Fruit fly (Drosophila melanogaster) whole organism, pupa: ENCODE results near the gene CG9541.

ENCODE experiments used
- CG10348 ChIP-seq: fragments of 200-800 bp; sonication (Bioruptor generic); IDR thresholded peaks from 2 replicates; pipeline ENCODE4 v1.3.6; 2022; ENCODE audit warnings: missing biosample characterization, missing genetic modification characterization
- CG12605 ChIP-seq: fragments of 200-800 bp; sonication (Bioruptor generic); IDR thresholded peaks from 2 replicates; pipeline ENCODE4 v1.3.6; 2022; ENCODE audit warnings: missing biosample characterization, missing genetic modification characterization
- CG13204 ChIP-seq: fragments of 200-800 bp; sonication (Bioruptor generic); optimal IDR thresholded peaks from 2 replicates; lab custom pipeline; 2018; ENCODE audit warnings: missing biosample characterization, mild to moderate bottlenecking, missing genetic modification characterization, moderate library complexity
- CG14655 ChIP-seq: fragments of 200-800 bp; sonication (Bioruptor generic); optimal IDR thresholded peaks from 3 replicates; lab custom pipeline; 2017; ENCODE audit warnings: mild to moderate bottlenecking, missing biosample characterization, missing genetic modification reagents, missing genetic modification characterization
- CG15710 ChIP-seq: fragments of 200-800 bp; sonication (Bioruptor generic); optimal IDR thresholded peaks from 2 replicates; lab custom pipeline; 2018; ENCODE audit warnings: missing biosample characterization, mild to moderate bottlenecking, missing genetic modification characterization, moderate library complexity
- CG17806 ChIP-seq: fragments of 200-800 bp; sonication (Bioruptor generic); optimal IDR thresholded peaks from 2 replicates; lab custom pipeline; 2018; ENCODE audit warnings: missing biosample characterization, mild to moderate bottlenecking, missing genetic modification characterization, moderate library complexity
- CG32121 ChIP-seq: fragments of 200-800 bp; sonication (Bioruptor generic); IDR thresholded peaks from 2 replicates; pipeline ENCODE4 v1.3.6; 2022; ENCODE audit warnings: missing biosample characterization, missing genetic modification characterization
- CG34367 ChIP-seq: fragments of 200-800 bp; sonication (Bioruptor generic); optimal IDR thresholded peaks from 2 replicates; lab custom pipeline; 2018; ENCODE audit warnings: missing biosample characterization, mild to moderate bottlenecking, missing genetic modification characterization
- CG4496 ChIP-seq: fragments of 200-800 bp; sonication (Bioruptor generic); IDR thresholded peaks from 3 replicates; pipeline ENCODE4 v1.3.6; 2022; ENCODE audit warnings: missing biosample characterization, missing genetic modification characterization
- CG8159 ChIP-seq: fragments of 200-800 bp; sonication (Bioruptor generic); optimal IDR thresholded peaks from 3 replicates; lab custom pipeline; 2018; ENCODE audit warnings: missing biosample characterization, mild to moderate bottlenecking, missing genetic modification characterization, moderate library complexity
- CG8301 ChIP-seq: fragments of 200-800 bp; sonication (Bioruptor generic); optimal IDR thresholded peaks from 2 replicates; lab custom pipeline; 2018; ENCODE audit warnings: missing biosample characterization, mild to moderate bottlenecking, missing genetic modification characterization
- CG9948 ChIP-seq: fragments of 200-800 bp; sonication (Bioruptor generic); optimal IDR thresholded peaks from 2 replicates; lab custom pipeline; 2018; ENCODE audit warnings: missing biosample characterization, mild to moderate bottlenecking, missing genetic modification characterization, moderate library complexity
- D1 ChIP-seq: fragments of 200-800 bp; sonication (Bioruptor generic); optimal IDR thresholded peaks from 2 replicates; lab custom pipeline; 2018; ENCODE audit warnings: missing biosample characterization, mild to moderate bottlenecking, missing genetic modification characterization, moderate library complexity
- EcR ChIP-seq: fragments of 200-800 bp; sonication (Bioruptor generic); optimal IDR thresholded peaks from 3 replicates; lab custom pipeline; 2019; ENCODE audit warnings: missing biosample characterization, missing genetic modification characterization, mild to moderate bottlenecking, moderate library complexity, missing genetic modification reagents
- Ets98B ChIP-seq: fragments of 200-800 bp; sonication (Bioruptor generic); IDR thresholded peaks from 2 replicates; pipeline ENCODE4 v1.3.6; 2022; ENCODE audit warnings: missing biosample characterization, missing genetic modification characterization
- Pif1A ChIP-seq: fragments of 200-800 bp; sonication (Bioruptor generic); optimal IDR thresholded peaks from 3 replicates; lab custom pipeline; 2016; ENCODE audit warnings: missing biosample characterization, missing genetic modification characterization
- Pif1B ChIP-seq: fragments of 200-800 bp; sonication (Bioruptor generic); optimal IDR thresholded peaks from 3 replicates; lab custom pipeline; 2016; ENCODE audit warnings: missing biosample characterization, missing genetic modification characterization
- Snoo ChIP-seq: fragments of 200-800 bp; sonication (Bioruptor generic); optimal IDR thresholded peaks from 3 replicates; lab custom pipeline; 2017; ENCODE audit warnings: missing biosample characterization, mild to moderate bottlenecking, missing genetic modification characterization, inconsistent platforms
- fd96Ca ChIP-seq: fragments of 200-800 bp; sonication (Bioruptor generic); IDR thresholded peaks from 3 replicates; pipeline ENCODE4 v1.3.6; 2022; ENCODE audit warnings: missing biosample characterization, missing genetic modification characterization
- gl ChIP-seq: fragments of 200-800 bp; sonication (Bioruptor generic); optimal IDR thresholded peaks from 2 replicates; lab custom pipeline; 2018; ENCODE audit warnings: missing biosample characterization, mild to moderate bottlenecking, missing genetic modification characterization
- rn ChIP-seq: fragments of 200-800 bp; sonication (Bioruptor generic); IDR thresholded peaks from 2 replicates; pipeline ENCODE4 v1.3.6; 2022; ENCODE audit warnings: missing biosample characterization, missing genetic modification characterization

CG9541 gene

DNA sequence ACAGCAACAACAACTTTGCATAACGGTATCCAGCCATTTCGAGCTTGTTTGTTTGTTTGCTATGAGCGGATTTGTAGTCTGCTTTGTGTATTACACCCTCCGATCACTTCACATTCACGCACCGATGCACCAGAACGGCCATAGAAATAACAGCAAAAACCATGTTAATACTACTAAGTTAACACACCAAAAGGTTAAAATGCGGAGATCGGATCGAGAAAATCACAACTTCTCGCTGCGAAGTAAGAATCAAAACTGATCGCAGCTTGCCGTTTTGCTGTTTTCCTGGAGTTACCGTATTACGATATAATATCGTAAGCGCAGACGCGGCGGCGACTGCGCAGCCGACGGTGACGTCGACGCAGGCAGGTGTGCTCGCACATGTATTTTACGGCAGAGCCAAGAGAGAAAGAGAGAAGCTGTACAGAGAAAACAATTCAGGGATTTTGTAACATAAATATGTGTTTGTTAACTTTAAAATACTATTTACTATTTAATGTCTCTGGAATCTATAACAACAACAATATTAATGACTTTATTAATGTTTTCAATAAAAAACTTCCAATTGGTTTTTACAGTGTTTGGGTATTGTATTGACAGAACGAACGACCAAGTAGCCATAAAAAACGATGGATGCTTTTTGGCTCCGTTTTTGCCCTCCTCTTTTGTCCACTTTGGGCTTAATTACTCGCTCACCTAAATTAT, 9.5 kb upstream of the CG9541 start, which contains the start of gene CG13101:
CG13101 (minus strand) TSS at position 259 of the 705 bp plus-strand sequence.
- TF ChIP-seq EcR (no peak), CG34367 (tag; lab: Kevin White, UChicago) (peak; percentile 92), CG14655 (GFP tag; lab: Kevin White, UChicago) (peak; percentile 95), gl (tag; lab: Kevin White, UChicago) (peak; percentile 78), fd96Ca (GFP tag; lab: Robert Waterston, UW) (peak; percentile 89), CG4496 (peak; percentile 96), CG8301 (tag; lab: Kevin White, UChicago) (peak; percentile 95), Ets98B (GFP tag; lab: Robert Waterston, UW) (peak; percentile 96), Snoo (tag; lab: Kevin White, UChicago) (peak; percentile 90), CG8159 (peak; percentile 93), Pif1A (GFP tag; lab: Kevin White, UChicago) (peak; percentile 85), D1 (tag; lab: Kevin White, UChicago) (peak; percentile 90), Pif1B (peak; percentile 92), rn (GFP tag; lab: Robert Waterston, UW) (peak; percentile 96), CG32121 (GFP tag; lab: Robert Waterston, UW) (peak; percentile 97), CG17806 (tag; lab: Kevin White, UChicago) (peak; percentile 93), CG12605 (GFP tag; lab: Robert Waterston, UW) (peak; percentile 98), CG10348 (GFP tag; lab: Robert Waterston, UW) (peak; percentile 84; the same call in 1 of the 2 replicates), CG13204 (GFP tag; lab: Kevin White, UChicago) (peak; percentile 63), CG9948 (tag; lab: Kevin White, UChicago) (peak; percentile 93), CG15710 (tag; lab: Kevin White, UChicago) (peak; percentile 94)

DNA sequence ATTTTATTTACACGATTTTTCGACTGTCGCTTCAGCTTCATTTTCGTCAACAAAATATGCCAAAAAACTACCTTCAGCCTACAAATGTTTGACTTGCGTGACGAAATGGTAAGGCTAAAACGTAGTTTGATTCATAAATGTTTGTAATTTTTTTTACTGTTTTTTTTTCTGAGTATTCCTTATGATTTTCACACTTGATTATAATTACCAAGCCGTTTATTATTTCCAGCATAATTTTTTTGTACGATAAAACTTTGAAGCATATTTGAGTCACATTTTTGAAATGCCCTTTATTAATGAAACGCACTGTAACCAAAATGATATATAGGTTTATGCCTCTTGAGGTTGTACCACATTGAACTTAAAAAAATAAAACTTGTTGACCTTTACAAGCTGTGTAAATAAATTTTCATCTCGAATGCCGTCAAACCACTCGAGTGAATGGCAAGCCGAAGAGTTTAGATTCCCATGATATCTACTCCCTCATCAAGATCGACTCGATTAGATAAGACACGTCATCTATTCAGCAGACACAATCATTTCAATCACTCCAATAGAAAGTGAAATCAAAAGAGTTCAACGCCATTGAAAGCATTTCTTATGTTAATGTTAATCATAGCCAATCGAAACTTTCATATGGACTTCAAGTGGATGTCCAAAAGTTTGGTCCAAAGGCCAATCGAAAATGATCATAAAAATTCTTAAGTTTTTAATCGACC, 7.5 kb upstream of the CG9541 start:
- TF ChIP-seq CG17806 (tag; lab: Kevin White, UChicago) (no peak), CG34367 (tag; lab: Kevin White, UChicago) (no peak), Pif1A (GFP tag; lab: Kevin White, UChicago) (no peak), fd96Ca (GFP tag; lab: Robert Waterston, UW) (no peak)

DNA sequence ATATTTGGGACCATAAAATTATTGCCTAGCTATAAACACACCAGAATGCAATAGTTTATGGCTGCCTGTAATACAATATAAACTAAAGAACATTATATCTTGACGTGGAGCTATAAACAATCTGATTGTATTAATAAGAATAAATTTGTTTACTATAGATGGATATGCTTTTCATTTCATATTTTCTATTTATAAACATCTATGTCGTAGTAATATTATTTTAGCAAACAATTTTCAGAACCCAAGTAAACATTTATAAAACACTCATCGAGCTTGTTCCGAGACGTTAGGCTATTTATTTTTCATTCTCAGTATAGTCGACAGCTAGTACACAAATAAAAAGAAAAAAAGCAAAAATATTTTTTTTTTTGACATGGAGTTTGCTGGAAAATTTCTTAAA, 5.1 kb upstream of the CG9541 start, which contains the start of gene CG18662:
CG18662 (plus strand) TSS at position 301 of the 400 bp plus-strand sequence.
- TF ChIP-seq Snoo (tag; lab: Kevin White, UChicago) (no peak), Ets98B (GFP tag; lab: Robert Waterston, UW) (no peak), CG9948 (tag; lab: Kevin White, UChicago) (no peak), Pif1B (no peak)

DNA sequence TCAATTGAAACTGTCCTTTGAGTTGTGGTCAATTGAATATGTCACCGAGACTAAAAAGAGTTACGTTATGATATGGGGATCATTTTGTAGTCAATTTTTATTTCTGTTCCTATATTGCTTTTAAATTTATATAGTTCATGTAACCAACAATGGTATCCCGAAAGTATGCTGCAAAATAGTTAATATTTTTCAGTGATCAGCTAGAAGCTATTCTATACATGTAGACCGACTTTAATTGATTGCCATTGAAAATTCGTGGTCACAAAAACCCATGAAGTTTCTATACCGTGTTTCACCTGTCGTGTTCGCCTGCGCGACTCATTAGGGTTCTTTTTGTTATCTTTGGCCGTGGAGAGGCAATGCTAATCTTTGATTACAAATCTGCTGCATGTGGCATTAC, 722 bp downstream of the CG9541 start:
- TF ChIP-seq CG15710 (tag; lab: Kevin White, UChicago) (no peak), CG4496 (no peak), Pif1A (GFP tag; lab: Kevin White, UChicago) (no peak), CG34367 (tag; lab: Kevin White, UChicago) (no peak), CG8301 (tag; lab: Kevin White, UChicago) (no peak), Ets98B (GFP tag; lab: Robert Waterston, UW) (no peak), fd96Ca (GFP tag; lab: Robert Waterston, UW) (no peak)

DNA sequence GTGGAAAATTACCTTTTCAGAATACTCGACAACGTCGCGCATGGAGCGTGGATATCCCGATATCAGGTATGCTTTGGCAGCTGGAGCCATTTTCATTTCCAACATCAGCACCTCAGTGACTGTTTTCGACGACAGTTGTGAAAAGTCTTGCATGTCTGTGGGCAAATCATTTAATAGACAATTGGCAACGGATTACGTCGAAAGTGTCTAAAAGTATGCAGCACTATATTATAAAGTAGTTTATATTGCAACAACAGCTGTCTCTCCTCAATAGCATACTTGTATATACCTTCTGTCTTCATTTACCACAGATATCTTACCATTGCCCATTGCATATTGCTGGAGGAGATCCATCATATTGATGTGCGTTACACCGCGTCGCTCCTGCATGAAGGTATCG, 2.3 kb downstream of the CG9541 start:
- TF ChIP-seq CG32121 (GFP tag; lab: Robert Waterston, UW) (no peak), Pif1A (GFP tag; lab: Kevin White, UChicago) (no peak), EcR (no peak), rn (GFP tag; lab: Robert Waterston, UW) (no peak), CG9948 (tag; lab: Kevin White, UChicago) (no peak), D1 (tag; lab: Kevin White, UChicago) (no peak), CG8159 (no peak), CG14655 (GFP tag; lab: Kevin White, UChicago) (no peak), CG10348 (GFP tag; lab: Robert Waterston, UW) (no peak), Pif1B (no peak), fd96Ca (GFP tag; lab: Robert Waterston, UW) (no peak), CG17806 (tag; lab: Kevin White, UChicago) (no peak), CG34367 (tag; lab: Kevin White, UChicago) (no peak), gl (tag; lab: Kevin White, UChicago) (no peak), Ets98B (GFP tag; lab: Robert Waterston, UW) (no peak), Snoo (tag; lab: Kevin White, UChicago) (no peak), CG12605 (GFP tag; lab: Robert Waterston, UW) (no peak), CG8301 (tag; lab: Kevin White, UChicago) (no peak), CG4496 (no peak)
- TF ChIP-seq, all 21 proteins: peak for 0

DNA sequence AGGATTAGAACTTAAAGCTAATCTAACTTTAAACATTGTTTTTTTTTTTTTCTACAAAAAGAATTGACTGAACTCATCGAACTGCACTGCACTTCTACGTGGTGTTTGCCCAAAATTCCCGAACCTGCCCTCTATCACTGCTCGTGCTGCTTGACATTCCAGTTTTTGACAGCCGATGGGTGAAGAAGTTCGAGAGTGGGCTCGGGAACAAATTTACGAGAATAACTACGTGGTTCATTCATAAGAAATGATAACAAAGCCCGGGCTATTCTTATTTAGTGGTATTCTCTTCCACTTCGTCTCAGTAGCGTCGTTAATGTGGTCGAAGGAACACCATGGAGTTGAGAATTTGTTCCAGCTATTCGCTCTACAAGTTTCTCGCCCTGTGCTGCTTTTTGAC, 8.0 kb downstream of the CG9541 start, which contains the start of gene CG18088:
CG18088 (plus strand) TSS at position 301 of the 400 bp plus-strand sequence.
- TF ChIP-seq EcR (no peak), Pif1B (no peak), CG13204 (GFP tag; lab: Kevin White, UChicago) (no peak), CG10348 (GFP tag; lab: Robert Waterston, UW) (no peak), Pif1A (GFP tag; lab: Kevin White, UChicago) (no peak), CG14655 (GFP tag; lab: Kevin White, UChicago) (no peak), CG12605 (GFP tag; lab: Robert Waterston, UW) (no peak), Snoo (tag; lab: Kevin White, UChicago) (no peak), CG8159 (no peak), CG15710 (tag; lab: Kevin White, UChicago) (no peak), CG34367 (tag; lab: Kevin White, UChicago) (no peak), fd96Ca (GFP tag; lab: Robert Waterston, UW) (no peak), rn (GFP tag; lab: Robert Waterston, UW) (no peak), CG9948 (tag; lab: Kevin White, UChicago) (no peak), CG4496 (no peak), D1 (tag; lab: Kevin White, UChicago) (no peak), Ets98B (GFP tag; lab: Robert Waterston, UW) (no peak)
